Worm (Caenorhabditis elegans): ENCODE measurements around the gene sco-1.

DNA sequence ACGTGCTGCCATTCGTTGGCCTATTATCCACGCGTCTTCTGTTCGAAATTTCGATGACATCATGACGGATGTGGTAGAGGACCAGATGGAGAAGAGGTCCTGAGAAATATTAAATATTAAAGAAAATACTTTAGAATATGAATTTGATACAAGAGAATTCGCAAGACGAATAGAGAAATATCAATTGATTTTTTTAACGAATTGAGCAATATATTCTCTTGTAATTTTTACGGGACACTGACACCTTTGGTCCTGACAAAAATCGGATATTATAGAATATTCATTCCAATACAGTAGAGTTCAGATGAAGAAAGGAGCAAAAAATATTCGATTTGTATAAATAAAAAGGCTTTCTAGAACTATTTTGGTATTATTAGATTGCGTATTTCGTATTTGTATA, 11.3 kb upstream of the sco-1 start, which contains the start of gene C01F1.6:
- TF ChIP-seq pha-4 (tag; optimal IDR thresholded peaks at IDR 0.05) (no peak), tbx-2 (tag; optimal IDR thresholded peaks at IDR 0.05) (no peak), elt-3 (tag; optimal IDR thresholded peaks at IDR 0.05) (no peak), ceh-16 (tag; optimal IDR thresholded peaks at IDR 0.05) (no peak), nhr-237 (tag; optimal IDR thresholded peaks at IDR 0.05) (no peak), ama-1 (optimal IDR thresholded peaks at IDR 0.05) (no peak), hmg-11 (tag; optimal IDR thresholded peaks at IDR 0.05) (no peak), egl-27 (tag; optimal IDR thresholded peaks at IDR 0.05) (no peak), ztf-11 (tag; optimal IDR thresholded peaks at IDR 0.05) (no peak), unc-62 (GFP tag; optimal IDR thresholded peaks at IDR 0.05) (no peak), nhr-12 (tag; optimal IDR thresholded peaks at IDR 0.05) (no peak), ceh-28 (tag; optimal IDR thresholded peaks at IDR 0.05) (no peak), ztf-4 (tag; optimal IDR thresholded peaks at IDR 0.05) (no peak), ceh-9 (tag; optimal IDR thresholded peaks at IDR 0.05) (no peak)
